Fruit fly (Drosophila melanogaster): ENCODE data around the gene Ndc1.
A peak's percentile ranks its signal among the peaks of the same experiment; 100 is the strongest.

The Ndc1 gene

dm6 chr3R:23921701-23922501, 2.3 kb upstream of the Ndc1 start:
- TF ChIP-seq CG17801 (GFP tag; optimal IDR thresholded peaks at IDR 0.05; ENCODE audit: partially characterized antibody): peak; percentile 75

- peak; percentile 81 for TF ChIP-seq CG17801 (GFP tag; optimal IDR thresholded peaks at IDR 0.05; ENCODE audit: partially characterized antibody)
Measured at dm6 chr3R:23922502-23923350, 1.5 kb upstream of the Ndc1 start, which contains the start of the genes sba and CG31141. Gene sba, minus strand, starts transcription at chr3R:23922973. Gene CG31141, plus strand, starts transcription at chr3R:23923300.

dm6 chr3R:23927429-23927828, 3.2 kb downstream of the Ndc1 start, which contains the start of gene CG13601:
Gene CG13601, minus strand, starts transcription at chr3R:23927634.
- TF ChIP-seq CG17801 (GFP tag; optimal IDR thresholded peaks at IDR 0.05; ENCODE audit: partially characterized antibody): no peak

- peak; percentile 33 for TF ChIP-seq CG17801 (GFP tag; optimal IDR thresholded peaks at IDR 0.05; ENCODE audit: partially characterized antibody)
Measured at dm6 chr3R:23928950-23929602, 4.9 kb downstream of the Ndc1 start, which contains the start of the genes CG43998, CG43999 and CG31142. Gene CG43998, minus strand, starts transcription at chr3R:23929000. Gene CG43999, minus strand, starts transcription at chr3R:23929000. Gene CG31142, plus strand, starts transcription at chr3R:23929243.

- peak; percentile 63 for TF ChIP-seq CG17801 (GFP tag; optimal IDR thresholded peaks at IDR 0.05; ENCODE audit: partially characterized antibody)
Measured at dm6 chr3R:23931095-23931728, 7.0 kb downstream of the Ndc1 start, which contains the start of the genes Rpt2 and CG13599. Gene Rpt2, minus strand, starts transcription at chr3R:23931558. Gene CG13599, plus strand, starts transcription at chr3R:23931639.

dm6 chr3R:23933430-23933683, 9.2 kb downstream of the Ndc1 start, which contains the start of gene RpS19b:
Gene RpS19b, minus strand, starts transcription at chr3R:23933530.
- no peak for TF ChIP-seq CG17801 (GFP tag; optimal IDR thresholded peaks at IDR 0.05; ENCODE audit: partially characterized antibody)

dm6 chr3R:23933684-23934575, 9.7 kb downstream of the Ndc1 start, which contains the start of gene CG5854:
Gene CG5854, plus strand, starts transcription at chr3R:23933912.
- TF ChIP-seq CG17801 (GFP tag; optimal IDR thresholded peaks at IDR 0.05; ENCODE audit: partially characterized antibody): peak; percentile 37

- TF ChIP-seq CG17801 (GFP tag; optimal IDR thresholded peaks at IDR 0.05; ENCODE audit: partially characterized antibody): no peak
Measured at dm6 chr3R:23938564-23939122, 14.4 kb downstream of the Ndc1 start.

- TF ChIP-seq CG17801 (GFP tag; optimal IDR thresholded peaks at IDR 0.05; ENCODE audit: partially characterized antibody): no peak
Measured at dm6 chr3R:23939921-23940839, 16.0 kb downstream of the Ndc1 start.

dm6 chr3R:23940840-23941364, 16.7 kb downstream of the Ndc1 start:
- no peak for TF ChIP-seq CG17801 (GFP tag; optimal IDR thresholded peaks at IDR 0.05; ENCODE audit: partially characterized antibody)

dm6 chr3R:23941643-23942424, 17.6 kb downstream of the Ndc1 start:
- no peak for TF ChIP-seq CG17801 (GFP tag; optimal IDR thresholded peaks at IDR 0.05; ENCODE audit: partially characterized antibody)
